Fruit fly (Drosophila melanogaster) whole organism, prepupa: ENCODE results near the gene emc.

Experiments
- CG10669 ChIP-seq: fragments of 200-800 bp; sonication (Bioruptor generic); optimal IDR thresholded peaks from 3 replicates; lab custom pipeline; 2018; ENCODE audit warnings: missing biosample characterization, mild to moderate bottlenecking, missing genetic modification characterization, moderate library complexity
- CG11294 ChIP-seq: fragments of 200-800 bp; sonication (Bioruptor generic); IDR thresholded peaks from 2 replicates; pipeline ENCODE4 v1.3.6; 2022; ENCODE audit warnings: missing biosample characterization, missing genetic modification characterization
- CG11762 ChIP-seq: fragments of 200-800 bp; sonication (Bioruptor generic); optimal IDR thresholded peaks from 3 replicates; lab custom pipeline; 2016; ENCODE audit warnings: missing biosample characterization, missing genetic modification characterization; ENCODE audit not compliant: insufficient read depth
- CG15336 ChIP-seq: fragments of 200-800 bp; sonication (Bioruptor generic); IDR thresholded peaks from 2 replicates; pipeline ENCODE4 v1.3.6; 2022; ENCODE audit warnings: missing biosample characterization, missing genetic modification characterization
- CG1621 ChIP-seq: fragments of 200-800 bp; sonication (Bioruptor generic); optimal IDR thresholded peaks from 3 replicates; lab custom pipeline; 2018; ENCODE audit warnings: missing biosample characterization, mild to moderate bottlenecking, missing genetic modification characterization
- CG16779 ChIP-seq: fragments of 200-800 bp; sonication (Bioruptor generic); optimal IDR thresholded peaks from 3 replicates; lab custom pipeline; 2017; ENCODE audit warnings: missing biosample characterization, mild to moderate bottlenecking, missing genetic modification characterization
- CG3032 ChIP-seq: fragments of 200-800 bp; optimal IDR thresholded peaks from 2 replicates; lab custom pipeline; 2019; ENCODE audit warnings: missing biosample characterization, mild to moderate bottlenecking, missing genetic modification characterization, moderate library complexity
- CG31627 ChIP-seq: fragments of 200-800 bp; sonication (Bioruptor generic); optimal IDR thresholded peaks from 3 replicates; lab custom pipeline; 2016; ENCODE audit warnings: missing biosample characterization, missing genetic modification characterization
- CG32006 ChIP-seq: fragments of 200-800 bp; sonication (Bioruptor generic); optimal IDR thresholded peaks from 3 replicates; lab custom pipeline; 2017; ENCODE audit warnings: missing biosample characterization, mild to moderate bottlenecking, missing genetic modification characterization
- CG3919 ChIP-seq: fragments of 200-800 bp; sonication (Bioruptor generic); optimal IDR thresholded peaks from 3 replicates; lab custom pipeline; 2016; ENCODE audit warnings: missing biosample characterization, missing genetic modification characterization
- CG4318 ChIP-seq: fragments of 200-800 bp; sonication (Bioruptor generic); optimal IDR thresholded peaks from 3 replicates; lab custom pipeline; 2017; ENCODE audit warnings: missing biosample characterization, mild to moderate bottlenecking, missing genetic modification characterization
- CG6163 ChIP-seq: fragments of 200-800 bp; sonication (Bioruptor generic); IDR thresholded peaks from 3 replicates; pipeline ENCODE4 v1.3.6; 2022; ENCODE audit warnings: missing biosample characterization, missing genetic modification characterization
- CG6276 ChIP-seq: fragments of 200-800 bp; sonication (Bioruptor generic); optimal IDR thresholded peaks from 2 replicates; lab custom pipeline; 2017; ENCODE audit warnings: missing biosample characterization, mild to moderate bottlenecking, missing genetic modification characterization
- CG6808 ChIP-seq: fragments of 200-800 bp; sonication (Bioruptor generic); optimal IDR thresholded peaks from 3 replicates; lab custom pipeline; 2017; ENCODE audit warnings: missing biosample characterization, missing genetic modification characterization, mild to moderate bottlenecking, moderate library complexity, missing genetic modification reagents
- CG6854 ChIP-seq: fragments of 200-800 bp; sonication (Bioruptor generic); optimal IDR thresholded peaks from 2 replicates; lab custom pipeline; 2017; ENCODE audit warnings: missing biosample characterization, mild to moderate bottlenecking, missing genetic modification characterization
- CG7368 ChIP-seq: fragments of 200-800 bp; sonication (Bioruptor generic); optimal IDR thresholded peaks from 3 replicates; lab custom pipeline; 2016; ENCODE audit warnings: missing biosample characterization, missing genetic modification characterization
- CG8119 ChIP-seq: fragments of 200-800 bp; sonication (Bioruptor generic); IDR thresholded peaks from 3 replicates; pipeline ENCODE4 v1.3.6; 2022; ENCODE audit warnings: missing biosample characterization, missing genetic modification characterization
- CG8319 ChIP-seq: fragments of 200-800 bp; sonication (Bioruptor generic); optimal IDR thresholded peaks from 3 replicates; lab custom pipeline; 2016; ENCODE audit warnings: missing biosample characterization, missing genetic modification characterization
- CG8632 ChIP-seq: fragments of 200-800 bp; sonication (Bioruptor generic); optimal IDR thresholded peaks from 3 replicates; lab custom pipeline; 2016; ENCODE audit warnings: missing biosample characterization, missing genetic modification characterization
- Eip75B ChIP-seq: fragments of 200-800 bp; sonication (Bioruptor generic); optimal IDR thresholded peaks from 3 replicates; lab custom pipeline; 2016; ENCODE audit warnings: missing biosample characterization, missing genetic modification characterization
- Eip78C ChIP-seq: fragments of 200-800 bp; sonication (Bioruptor generic); peaks from one replicate; lab custom pipeline; 2016; ENCODE audit warnings: missing biosample characterization, missing genetic modification characterization
- Ets96B ChIP-seq: fragments of 200-800 bp; optimal IDR thresholded peaks from 2 replicates; lab custom pipeline; 2019; ENCODE audit warnings: missing biosample characterization, mild to moderate bottlenecking, missing genetic modification characterization, moderate library complexity
- Hr38 ChIP-seq: sonication (Bioruptor generic); optimal IDR thresholded peaks from 2 replicates; lab custom pipeline; 2016; ENCODE audit warnings: missing biosample characterization, missing genetic modification characterization
- Hr39 ChIP-seq: fragments of 200-800 bp; sonication (Bioruptor generic); optimal IDR thresholded peaks from 2 replicates; lab custom pipeline; 2016; ENCODE audit warnings: missing biosample characterization, missing genetic modification characterization
- Hr4 ChIP-seq: fragments of 200-800 bp; sonication (Bioruptor generic); optimal IDR thresholded peaks from 3 replicates; lab custom pipeline; 2016; ENCODE audit warnings: missing biosample characterization, missing genetic modification characterization
- OdsH ChIP-seq: fragments of 200-800 bp; sonication (Bioruptor generic); optimal IDR thresholded peaks from 3 replicates; lab custom pipeline; 2016; ENCODE audit warnings: missing biosample characterization, missing genetic modification characterization
- Smox ChIP-seq: fragments of 200-800 bp; sonication (Bioruptor generic); optimal IDR thresholded peaks from 3 replicates; lab custom pipeline; 2016; ENCODE audit warnings: missing biosample characterization, missing genetic modification characterization
- Sox102F ChIP-seq: fragments of 200-800 bp; sonication (Bioruptor generic); optimal IDR thresholded peaks from 2 replicates; lab custom pipeline; 2016; ENCODE audit warnings: missing biosample characterization, mild to moderate bottlenecking, missing genetic modification characterization
- Sox14 ChIP-seq: fragments of 200-800 bp; sonication (Bioruptor generic); optimal IDR thresholded peaks from 3 replicates; lab custom pipeline; 2016; ENCODE audit warnings: missing biosample characterization, missing genetic modification characterization
- achi ChIP-seq: fragments of 200-800 bp; sonication (Bioruptor generic); optimal IDR thresholded peaks from 3 replicates; lab custom pipeline; 2016; ENCODE audit warnings: missing biosample characterization, missing genetic modification characterization
- acj6 ChIP-seq: fragments of 200-800 bp; sonication (Bioruptor generic); optimal IDR thresholded peaks from 3 replicates; lab custom pipeline; 2016; ENCODE audit warnings: missing biosample characterization, missing genetic modification characterization
- cyc ChIP-seq: fragments of 200-800 bp; sonication (Bioruptor generic); optimal IDR thresholded peaks from 3 replicates; lab custom pipeline; 2016; ENCODE audit warnings: missing biosample characterization, missing genetic modification characterization
- dac ChIP-seq: fragments of 200-800 bp; sonication (Bioruptor generic); optimal IDR thresholded peaks from 2 replicates; lab custom pipeline; 2017; ENCODE audit warnings: missing biosample characterization, mild to moderate bottlenecking, missing genetic modification characterization
- dsx ChIP-seq: fragments of 200-800 bp; optimal IDR thresholded peaks from 3 replicates; lab custom pipeline; 2019; ENCODE audit warnings: missing biosample characterization, mild to moderate bottlenecking, missing genetic modification characterization, moderate library complexity; ENCODE audit not compliant: poor library complexity, severe bottlenecking
- eg ChIP-seq: fragments of 200-800 bp; sonication (Bioruptor generic); IDR thresholded peaks from 3 replicates; pipeline ENCODE4 v1.3.6; 2022; ENCODE audit warnings: missing biosample characterization, missing genetic modification characterization
- esn ChIP-seq: fragments of 200-800 bp; sonication (Bioruptor generic); optimal IDR thresholded peaks from 2 replicates; lab custom pipeline; 2016; ENCODE audit warnings: missing biosample characterization, mild to moderate bottlenecking, missing genetic modification characterization, moderate library complexity
- fd59A ChIP-seq: fragments of 200-800 bp; sonication (Bioruptor generic); optimal IDR thresholded peaks from 2 replicates; lab custom pipeline; 2017; ENCODE audit warnings: missing biosample characterization, mild to moderate bottlenecking, missing genetic modification characterization, missing genetic modification reagents
- fd85E ChIP-seq: fragments of 200-800 bp; sonication (Bioruptor generic); optimal IDR thresholded peaks from 3 replicates; lab custom pipeline; 2016; ENCODE audit warnings: missing biosample characterization, missing genetic modification characterization
- fkh ChIP-seq: fragments of 200-800 bp; sonication (Bioruptor generic); optimal IDR thresholded peaks from 3 replicates; lab custom pipeline; 2017; ENCODE audit warnings: missing biosample characterization, mild to moderate bottlenecking, missing genetic modification characterization, moderate library complexity
- net ChIP-seq: fragments of 200-800 bp; sonication (Bioruptor generic); optimal IDR thresholded peaks from 3 replicates; lab custom pipeline; 2016; ENCODE audit warnings: missing biosample characterization, missing genetic modification characterization
- pdm3 ChIP-seq: fragments of 200-800 bp; sonication (Bioruptor generic); optimal IDR thresholded peaks from 3 replicates; lab custom pipeline; 2016; ENCODE audit warnings: missing biosample characterization, missing genetic modification characterization
- salr ChIP-seq, 2 experiments: fragments of 200-800 bp; sonication (Bioruptor generic); optimal IDR thresholded peaks; 3 replicates each; lab custom pipeline; 2016 to 2018; ENCODE audit warnings: missing biosample characterization in 2 of 2, missing genetic modification characterization in 2 of 2, mild to moderate bottlenecking in 1 of 2
- svp ChIP-seq: fragments of 200-800 bp; sonication (Bioruptor generic); peaks from one replicate; lab custom pipeline; 2016; ENCODE audit warnings: missing biosample characterization, missing genetic modification characterization
- vri ChIP-seq: fragments of 200-800 bp; sonication (Bioruptor generic); optimal IDR thresholded peaks from 3 replicates; lab custom pipeline; 2016; ENCODE audit warnings: missing biosample characterization, mild to moderate bottlenecking, missing genetic modification characterization

Gene emc

DNA sequence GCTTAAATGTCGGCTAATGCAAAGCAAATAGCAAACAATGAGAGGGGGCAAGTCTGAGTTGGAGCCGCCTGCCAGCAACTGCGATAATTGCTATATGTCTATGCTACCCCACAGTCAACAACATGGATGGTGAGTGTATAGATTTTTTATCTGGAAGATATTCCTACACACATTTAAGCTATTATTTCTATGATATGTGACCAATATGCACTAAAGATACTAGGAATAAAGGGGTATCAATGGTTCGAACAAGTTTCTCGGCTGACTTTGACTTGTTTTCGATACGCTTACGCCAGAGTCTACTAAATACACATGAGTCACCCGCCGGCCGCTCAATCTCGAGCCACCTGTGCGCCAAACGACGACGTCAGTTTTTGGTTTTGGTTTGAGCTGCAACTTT, 29.8 kb downstream of the emc start (continued):
- TF ChIP-seq fd85E (GFP tag; lab: Kevin White, UChicago): no peak
- TF ChIP-seq CG3032: no peak
- no peak for TF ChIP-seq CG6808 (GFP tag; lab: Kevin White, UChicago)
- TF ChIP-seq Ets96B (tag; lab: Kevin White, UChicago): no peak
- no peak for TF ChIP-seq CG6276 (GFP tag; lab: Kevin White, UChicago)
- TF ChIP-seq CG7368 (GFP tag; lab: Kevin White, UChicago): peak; percentile 8
- TF ChIP-seq CG4318 (GFP tag; lab: Kevin White, UChicago): peak; percentile 39
- peak; percentile 68 for TF ChIP-seq CG32006 (GFP tag; lab: Kevin White, UChicago)
- no peak for TF ChIP-seq CG1621 (tag; lab: Kevin White, UChicago)
- TF ChIP-seq Smox: no peak
- TF ChIP-seq CG10669 (GFP tag; lab: Kevin White, UChicago): no peak
- no peak for TF ChIP-seq CG8632
- peak; percentile 54 for TF ChIP-seq pdm3 (GFP tag; lab: Kevin White, UChicago)
- peak; percentile 7 for TF ChIP-seq Eip78C (GFP tag; lab: Kevin White, UChicago)
- TF ChIP-seq CG31627 (GFP tag; lab: Kevin White, UChicago): no peak
- TF ChIP-seq OdsH (GFP tag; lab: Kevin White, UChicago): peak; percentile 37
- peak; percentile 43 for TF ChIP-seq fkh (GFP tag; lab: Kevin White, UChicago)
- TF ChIP-seq achi (GFP tag; lab: Kevin White, UChicago): peak; percentile 28
- peak; percentile 57; the same call in 2 of the 3 replicates for TF ChIP-seq CG6163 (GFP tag; lab: Robert Waterston, UW)

DNA sequence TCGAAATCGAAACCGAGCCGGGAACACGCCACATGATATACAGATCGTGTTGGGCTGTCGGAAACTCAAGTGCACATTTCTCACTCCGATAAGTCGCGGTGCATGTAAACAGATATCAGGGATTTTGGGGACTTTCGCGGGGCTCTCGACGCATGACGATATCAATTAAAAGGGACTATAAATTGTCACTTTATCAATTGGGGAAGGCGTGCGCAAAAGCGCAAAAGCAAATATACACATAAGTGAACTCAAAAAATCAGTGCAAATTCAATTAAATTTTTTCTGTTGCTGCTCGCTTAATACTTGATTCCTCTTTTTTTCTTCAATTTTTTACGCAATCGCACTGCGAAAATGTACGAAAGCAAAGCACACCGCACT, 31.3 kb downstream of the emc start:
- TF ChIP-seq salr (GFP tag; optimal IDR thresholded peaks at IDR 0.05; lab: Kevin White, UChicago) (no peak), Eip78C (GFP tag; lab: Kevin White, UChicago) (peak; percentile 68), Hr4 (GFP tag; lab: Kevin White, UChicago) (no peak), Hr38 (GFP tag; lab: Kevin White, UChicago) (no peak), vri (GFP tag; lab: Kevin White, UChicago) (peak; percentile 75), CG15336 (GFP tag; lab: Robert Waterston, UW) (no peak), CG6163 (GFP tag; lab: Robert Waterston, UW) (no peak), svp (GFP tag; lab: Kevin White, UChicago) (peak; percentile 78), Sox102F (GFP tag; lab: Kevin White, UChicago) (peak; percentile 16)

- peak; percentile 86 for TF ChIP-seq CG8119
- TF ChIP-seq cyc (GFP tag; lab: Kevin White, UChicago): peak; percentile 79
- peak; percentile 73 for TF ChIP-seq CG6854 (GFP tag; lab: Kevin White, UChicago)
- TF ChIP-seq CG11294: peak; percentile 77
- peak; percentile 92 for TF ChIP-seq Sox14 (GFP tag; lab: Kevin White, UChicago)
- peak; percentile 96 for TF ChIP-seq esn (GFP tag; lab: Kevin White, UChicago)
- TF ChIP-seq CG16779: peak; percentile 76
- TF ChIP-seq Ets96B (tag; lab: Kevin White, UChicago): peak; percentile 85
- peak; percentile 78 for TF ChIP-seq CG11762 (GFP tag; lab: Kevin White, UChicago)
- peak; percentile 92 for TF ChIP-seq fd59A (GFP tag; lab: Kevin White, UChicago)
- peak; percentile 94 for TF ChIP-seq Eip75B
- TF ChIP-seq dac: peak; percentile 48
- TF ChIP-seq CG3919 (GFP tag; lab: Kevin White, UChicago): peak; percentile 89
- peak; percentile 98 for TF ChIP-seq Eip78C (GFP tag; lab: Kevin White, UChicago)
- peak; percentile 89 for TF ChIP-seq CG31627 (GFP tag; lab: Kevin White, UChicago)
- TF ChIP-seq CG8319 (GFP tag; lab: Kevin White, UChicago): peak; percentile 94
- peak; percentile 92 for TF ChIP-seq Sox102F (GFP tag; lab: Kevin White, UChicago)
- no peak for TF ChIP-seq Hr38 (GFP tag; lab: Kevin White, UChicago)
- TF ChIP-seq net: peak; percentile 91
- peak; percentile 71 for TF ChIP-seq fd85E (GFP tag; lab: Kevin White, UChicago)
- TF ChIP-seq CG1621 (tag; lab: Kevin White, UChicago): peak; percentile 87
- peak; percentile 98 for TF ChIP-seq svp (GFP tag; lab: Kevin White, UChicago)
- peak; percentile 88 for TF ChIP-seq CG3032
- peak; percentile 94 for TF ChIP-seq eg
- TF ChIP-seq Hr39 (GFP tag; lab: Kevin White, UChicago): peak; percentile 86
- TF ChIP-seq CG6276 (GFP tag; lab: Kevin White, UChicago): peak; percentile 71
- TF ChIP-seq CG6808 (GFP tag; lab: Kevin White, UChicago): peak; percentile 83
- peak; percentile 89 for TF ChIP-seq vri (GFP tag; lab: Kevin White, UChicago)
- TF ChIP-seq OdsH (GFP tag; lab: Kevin White, UChicago): peak; percentile 95
- peak; percentile 88 for TF ChIP-seq dsx
- peak; percentile 97 for TF ChIP-seq acj6
- peak; percentile 83 for TF ChIP-seq achi (GFP tag; lab: Kevin White, UChicago)
Observed at dm6 chr3L:780867-781701, 31.9 kb downstream of the emc start.
